Worm (Caenorhabditis elegans) whole organism, young adult: Measurements from ENCODE around the gene elt-3.

Experiments
- B0019.2 ChIP-seq: fragments of 200-800 bp; sonication (Bioruptor generic); conservative IDR thresholded peaks from 2 replicates; pipeline ENCODE4 v1.3.6; 2022; ENCODE audit warnings: missing genetic modification reagents, missing genetic modification characterization, missing compliant biosample characterization
- B0035.1 ChIP-seq: sonication (generic microtip); optimal IDR thresholded peaks from 2 replicates; lab custom pipeline; 2016; ENCODE audit warnings: missing genetic modification characterization, mild to moderate bottlenecking, missing compliant biosample characterization, missing genotype, missing genetic modification reagents
- D2030.7 ChIP-seq: fragments of 200-800 bp; sonication (Bioruptor generic); IDR thresholded peaks from 2 replicates; pipeline ENCODE4 v1.3.6; 2022; ENCODE audit warnings: missing genetic modification reagents, missing genetic modification characterization, missing compliant biosample characterization
- F23B12.7 ChIP-seq: sonication (generic microtip); optimal IDR thresholded peaks from 2 replicates; lab custom pipeline; 2017; ENCODE audit warnings: missing genetic modification characterization, mild to moderate bottlenecking, missing compliant biosample characterization, antibody characterized with exemption, moderate library complexity; ENCODE audit not compliant: insufficient read depth
- F39B2.1 ChIP-seq: fragments of 200-800 bp; sonication (Bioruptor generic); IDR thresholded peaks from 2 replicates; pipeline ENCODE4 v1.3.6; 2022; ENCODE audit warnings: missing genetic modification reagents, missing genetic modification characterization, missing compliant biosample characterization
- K11D2.4 ChIP-seq: fragments of 200-800 bp; sonication (Bioruptor generic); IDR thresholded peaks from 2 replicates; pipeline ENCODE4 v1.3.6; 2022; ENCODE audit warnings: missing genetic modification reagents, missing genetic modification characterization, missing compliant biosample characterization
- K12H6.12 ChIP-seq: fragments of 200-800 bp; sonication (Bioruptor generic); optimal IDR thresholded peaks from 2 replicates; lab custom pipeline; 2018; ENCODE audit warnings: mild to moderate bottlenecking, missing genetic modification characterization, missing compliant biosample characterization
- T07F8.4 ChIP-seq: sonication (generic microtip); optimal IDR thresholded peaks from 2 replicates; lab custom pipeline; 2016; ENCODE audit warnings: mild to moderate bottlenecking, missing genetic modification characterization, moderate library complexity, missing compliant biosample characterization
- Y56A3A.18 ChIP-seq: fragments of 200-800 bp; sonication (Bioruptor generic); IDR thresholded peaks from 2 replicates; pipeline ENCODE4 v1.3.6; 2022; ENCODE audit warnings: missing genetic modification reagents, missing genetic modification characterization, missing compliant biosample characterization
- Y67H2A.10 ChIP-seq: fragments of 200-800 bp; sonication (Bioruptor generic); conservative IDR thresholded peaks from 2 replicates; pipeline ENCODE4 v1.3.6; 2022; ENCODE audit warnings: missing genetic modification reagents, missing genetic modification characterization, missing compliant biosample characterization
- ZK185.1 ChIP-seq: sonication (generic microtip); optimal IDR thresholded peaks from 2 replicates; lab custom pipeline; 2016; ENCODE audit warnings: mild to moderate bottlenecking, missing genetic modification characterization, missing compliant biosample characterization; ENCODE audit not compliant: poor library complexity, severe bottlenecking
- akir-1 ChIP-seq: fragments of 200-800 bp; sonication (Bioruptor generic); optimal IDR thresholded peaks from 2 replicates; lab custom pipeline; 2018; ENCODE audit warnings: mild to moderate bottlenecking, missing genetic modification characterization, moderate library complexity, missing compliant biosample characterization
- attf-6 ChIP-seq: fragments of 200-800 bp; sonication (Bioruptor generic); IDR thresholded peaks from 2 replicates; pipeline ENCODE4 v1.3.6; 2022; ENCODE audit warnings: missing genetic modification reagents, missing genetic modification characterization, missing compliant biosample characterization
- bed-1 ChIP-seq: fragments of 200-800 bp; sonication (Bioruptor generic); IDR thresholded peaks from 2 replicates; pipeline ENCODE4 v1.3.6; 2022; ENCODE audit warnings: missing genetic modification reagents, missing genetic modification characterization, missing compliant biosample characterization
- bed-2 ChIP-seq: fragments of 200-800 bp; sonication (Bioruptor generic); IDR thresholded peaks from 2 replicates; pipeline ENCODE4 v1.3.6; 2022; ENCODE audit warnings: missing genetic modification reagents, missing genetic modification characterization, missing compliant biosample characterization
- ccch-3 ChIP-seq: fragments of 200-800 bp; sonication (Bioruptor generic); optimal IDR thresholded peaks from 2 replicates; lab custom pipeline; 2018; ENCODE audit warnings: mild to moderate bottlenecking, missing genetic modification characterization, missing compliant biosample characterization
- cebp-1 ChIP-seq, 2 experiments: fragments of 200-800 bp in 1 of 2; sonication (Bioruptor generic) in 1 of 2; sonication (generic microtip) in 1 of 2; IDR thresholded peaks in 1 of 2; optimal IDR thresholded peaks in 1 of 2; 2 replicates each; pipeline versions ENCODE4 v1.3.6 to Lab custom; 2017 to 2022; ENCODE audit warnings: missing compliant biosample characterization in 2 of 2, missing genetic modification characterization in 2 of 2, mild to moderate bottlenecking in 1 of 2, missing genetic modification reagents in 1 of 2, moderate library complexity in 1 of 2
- ceh-100 ChIP-seq: fragments of 200-800 bp; sonication (Bioruptor generic); IDR thresholded peaks from 2 replicates; pipeline ENCODE4 v1.3.6; 2022; ENCODE audit warnings: missing genetic modification reagents, missing genetic modification characterization, missing compliant biosample characterization
- ceh-27 ChIP-seq: fragments of 200-800 bp; sonication (Bioruptor generic); optimal IDR thresholded peaks from 2 replicates; lab custom pipeline; 2018; ENCODE audit warnings: mild to moderate bottlenecking, missing genetic modification characterization, moderate library complexity, missing compliant biosample characterization
- efl-1 ChIP-seq: fragments of 150-350 bp; optimal IDR thresholded peaks from 2 replicates; lab custom pipeline; 2014; ENCODE audit warnings: missing biosample characterization, missing genetic modification reagents, missing genetic modification characterization
- egl-44 ChIP-seq: fragments of 200-800 bp; sonication (Bioruptor generic); IDR thresholded peaks from 2 replicates; pipeline ENCODE4 v1.3.6; 2022; ENCODE audit warnings: missing genetic modification reagents, missing genetic modification characterization, missing compliant biosample characterization
- ets-4 ChIP-seq: fragments of 200-800 bp; sonication (Bioruptor generic); optimal IDR thresholded peaks from 2 replicates; lab custom pipeline; 2018; ENCODE audit warnings: mild to moderate bottlenecking, missing genetic modification characterization, missing compliant biosample characterization
- gei-17 ChIP-seq: fragments of 200-800 bp; sonication (Bioruptor generic); optimal IDR thresholded peaks from 2 replicates; lab custom pipeline; 2018; ENCODE audit warnings: mild to moderate bottlenecking, missing genetic modification characterization, missing compliant biosample characterization
- hmg-1.2 ChIP-seq: fragments of 200-800 bp; sonication (Bioruptor generic); IDR thresholded peaks from 2 replicates; pipeline ENCODE4 v1.3.6; 2022; ENCODE audit warnings: missing genetic modification reagents, missing genetic modification characterization, missing compliant biosample characterization
- let-607 ChIP-seq, 2 experiments: fragments of 200-800 bp in 1 of 2; sonication (Bioruptor generic) in 1 of 2; sonication (generic microtip) in 1 of 2; optimal IDR thresholded peaks; 2 replicates each; lab custom pipeline; 2016 to 2018; ENCODE audit warnings: mild to moderate bottlenecking in 2 of 2, missing compliant biosample characterization in 2 of 2, missing genetic modification characterization in 2 of 2, moderate library complexity in 2 of 2, missing genotype in 1 of 2
- lin-54 ChIP-seq: fragments of 200-800 bp; sonication (Bioruptor generic); optimal IDR thresholded peaks from 2 replicates; lab custom pipeline; 2018; ENCODE audit warnings: mild to moderate bottlenecking, missing genetic modification characterization, missing compliant biosample characterization
- madf-10 ChIP-seq: sonication (generic microtip); optimal IDR thresholded peaks from 2 replicates; lab custom pipeline; 2016; ENCODE audit warnings: mild to moderate bottlenecking, missing genetic modification characterization, missing compliant biosample characterization
- madf-3 ChIP-seq: fragments of 200-800 bp; sonication (Bioruptor generic); IDR thresholded peaks from 2 replicates; pipeline ENCODE4 v1.3.6; 2022; ENCODE audit warnings: missing genetic modification reagents, missing genetic modification characterization, missing compliant biosample characterization
- mel-28 ChIP-seq: sonication (generic microtip); optimal IDR thresholded peaks from 2 replicates; lab custom pipeline; 2016; ENCODE audit warnings: borderline replicate concordance, mild to moderate bottlenecking, missing genetic modification characterization, missing compliant biosample characterization
- mes-4 ChIP-seq: sonication (generic microtip); optimal IDR thresholded peaks from 2 replicates; lab custom pipeline; 2016; ENCODE audit warnings: missing genotype, missing genetic modification characterization, missing compliant biosample characterization
- nfyb-1 ChIP-seq: fragments of 200-800 bp; sonication (Bioruptor generic); IDR thresholded peaks from 2 replicates; pipeline ENCODE4 v1.3.6; 2022; ENCODE audit warnings: missing genetic modification reagents, missing genetic modification characterization, missing compliant biosample characterization
- nhr-120 ChIP-seq: fragments of 200-800 bp; sonication (Bioruptor generic); IDR thresholded peaks from 2 replicates; pipeline ENCODE4 v1.3.6; 2022; ENCODE audit warnings: missing genetic modification characterization, missing compliant biosample characterization
- nhr-27 ChIP-seq: fragments of 200-800 bp; sonication (Bioruptor generic); optimal IDR thresholded peaks from 2 replicates; lab custom pipeline; 2018; ENCODE audit warnings: mild to moderate bottlenecking, missing genetic modification characterization, moderate library complexity, missing compliant biosample characterization
- nhr-80 ChIP-seq: sonication (generic microtip); optimal IDR thresholded peaks from 2 replicates; lab custom pipeline; 2016; ENCODE audit warnings: missing genetic modification characterization, missing compliant biosample characterization
- rcor-1 ChIP-seq: fragments of 200-800 bp; sonication (Bioruptor generic); IDR thresholded peaks from 2 replicates; pipeline ENCODE4 v1.3.6; 2022; ENCODE audit warnings: missing genetic modification reagents, missing genetic modification characterization, missing compliant biosample characterization
- snpc-1.1 ChIP-seq: sonication (generic microtip); optimal IDR thresholded peaks from 2 replicates; lab custom pipeline; 2017; ENCODE audit warnings: missing genetic modification characterization, mild to moderate bottlenecking, missing compliant biosample characterization, antibody characterized with exemption, moderate library complexity, missing genotype, missing genetic modification reagents; ENCODE audit not compliant: insufficient read depth
- tbp1 ChIP-seq: fragments of 200-800 bp; sonication (Bioruptor generic); optimal IDR thresholded peaks from 2 replicates; lab custom pipeline; 2018; ENCODE audit warnings: mild to moderate bottlenecking, missing genetic modification characterization, missing compliant biosample characterization
- tbx-9 ChIP-seq: sonication (generic microtip); optimal IDR thresholded peaks from 2 replicates; lab custom pipeline; 2016; ENCODE audit warnings: borderline replicate concordance, missing genetic modification characterization, inconsistent platforms, missing compliant biosample characterization
- tlf-1 ChIP-seq: fragments of 200-800 bp; sonication (Bioruptor generic); optimal IDR thresholded peaks from 2 replicates; lab custom pipeline; 2018; ENCODE audit warnings: mild to moderate bottlenecking, missing genetic modification characterization, missing compliant biosample characterization
- unc-130 ChIP-seq: sonication (generic microtip); optimal IDR thresholded peaks from 2 replicates; lab custom pipeline; 2016; ENCODE audit warnings: missing genetic modification reagents, missing genetic modification characterization, missing compliant biosample characterization
- unc-62 ChIP-seq: fragments of 150-350 bp; optimal IDR thresholded peaks from 2 replicates; lab custom pipeline; 2014; ENCODE audit warnings: missing biosample characterization, missing genetic modification reagents, missing genetic modification characterization
- zfh-2 ChIP-seq: fragments of 200-800 bp; sonication (Bioruptor generic); conservative IDR thresholded peaks from 2 replicates; pipeline ENCODE4 v1.3.6; 2022; ENCODE audit warnings: missing genetic modification reagents, missing genetic modification characterization, missing compliant biosample characterization
- ztf-25 ChIP-seq: fragments of 200-800 bp; sonication (Bioruptor generic); IDR thresholded peaks from 2 replicates; pipeline ENCODE4 v1.3.6; 2022; ENCODE audit warnings: missing genetic modification reagents, missing genetic modification characterization, missing compliant biosample characterization
- ztf-3 ChIP-seq: fragments of 200-800 bp; sonication (Bioruptor generic); optimal IDR thresholded peaks from 2 replicates; lab custom pipeline; 2018; ENCODE audit warnings: mild to moderate bottlenecking, missing genetic modification characterization, missing compliant biosample characterization

elt-3 gene

ce11 chrX:13946693-13947583 lies 12.3 kb downstream of the elt-3 start (continued):
- TF ChIP-seq tbp1: no peak
- TF ChIP-seq let-607 (tag; optimal IDR thresholded peaks at IDR 0.05; lab: Kevin White, UChicago): no peak
- no peak for TF ChIP-seq B0019.2 (GFP tag; lab: Robert Waterston, UW)
- no peak for TF ChIP-seq akir-1 (GFP tag; lab: Kevin White, UChicago)
- TF ChIP-seq ztf-25 (GFP tag; lab: Robert Waterston, UW): 0 out of 2 replicates have a peak, but pooled peaks have one; percentile 6
- no peak for TF ChIP-seq tlf-1 (GFP tag; lab: Kevin White, UChicago)
- no peak for TF ChIP-seq ccch-3 (GFP tag; lab: Kevin White, UChicago)
- 0 out of 2 replicates have a peak, but pooled peaks have one; percentile 5 for TF ChIP-seq rcor-1 (GFP tag; lab: Robert Waterston, UW)
- no peak for TF ChIP-seq tbx-9
- TF ChIP-seq hmg-1.2: 0 out of 2 replicates have a peak, but pooled peaks have one; percentile 18
- no peak for TF ChIP-seq mes-4 (tag; lab: Kevin White, UChicago)
- no peak for TF ChIP-seq efl-1
- no peak for TF ChIP-seq gei-17 (GFP tag; lab: Kevin White, UChicago)
- TF ChIP-seq F39B2.1: 0 out of 2 replicates have a peak, but pooled peaks have one; percentile 41
- no peak for TF ChIP-seq cebp-1 (GFP tag; IDR thresholded peaks at IDR 0.05; lab: Robert Waterston, UW)
- TF ChIP-seq cebp-1 (tag; optimal IDR thresholded peaks at IDR 0.05; lab: Kevin White, UChicago): no peak
- no peak for TF ChIP-seq unc-130 (GFP tag; lab: Kevin White, UChicago)
- TF ChIP-seq madf-3 (GFP tag; lab: Robert Waterston, UW): no peak
- TF ChIP-seq bed-2 (GFP tag; lab: Robert Waterston, UW): no peak
- no peak for TF ChIP-seq ets-4 (GFP tag; lab: Kevin White, UChicago)
- peak; percentile 37; the same call in 1 of the 2 replicates for TF ChIP-seq attf-6 (GFP tag; lab: Robert Waterston, UW)
- no peak for TF ChIP-seq lin-54 (GFP tag; lab: Kevin White, UChicago)
- TF ChIP-seq zfh-2 (GFP tag; lab: Robert Waterston, UW): no peak
- TF ChIP-seq nhr-27: no peak
- no peak for TF ChIP-seq ceh-27 (GFP tag; lab: Kevin White, UChicago)
- TF ChIP-seq Y67H2A.10 (GFP tag; lab: Robert Waterston, UW): no peak
- no peak for TF ChIP-seq ceh-100
- no peak for TF ChIP-seq D2030.7 (GFP tag; lab: Robert Waterston, UW)
- no peak for TF ChIP-seq ZK185.1 (tag; lab: Kevin White, UChicago)
- no peak for TF ChIP-seq unc-62 (GFP tag; lab: Kevin White, UChicago)
- TF ChIP-seq madf-10 (tag; lab: Kevin White, UChicago): no peak
- no peak for TF ChIP-seq T07F8.4 (tag; lab: Kevin White, UChicago)
- TF ChIP-seq nfyb-1 (GFP tag; lab: Robert Waterston, UW): no peak
- TF ChIP-seq F23B12.7: no peak
- TF ChIP-seq nhr-80: peak; percentile 72
- no peak for TF ChIP-seq bed-1
- no peak for TF ChIP-seq ztf-3
- peak; percentile 64 for TF ChIP-seq snpc-1.1 (tag; lab: Kevin White, UChicago)
- TF ChIP-seq egl-44: no peak
- TF ChIP-seq K11D2.4: no peak
- TF ChIP-seq B0035.1 (tag; lab: Kevin White, UChicago): no peak
- TF ChIP-seq mel-28 (tag; lab: Kevin White, UChicago): no peak
- no peak for TF ChIP-seq K12H6.12 (tag; lab: Kevin White, UChicago)
- TF ChIP-seq Y56A3A.18 (GFP tag; lab: Robert Waterston, UW): 0 out of 2 replicates have a peak, but pooled peaks have one; percentile 31
- TF ChIP-seq nhr-120: no peak
